Worm (Caenorhabditis elegans): ENCODE results near the gene D1086.12.

DNA sequence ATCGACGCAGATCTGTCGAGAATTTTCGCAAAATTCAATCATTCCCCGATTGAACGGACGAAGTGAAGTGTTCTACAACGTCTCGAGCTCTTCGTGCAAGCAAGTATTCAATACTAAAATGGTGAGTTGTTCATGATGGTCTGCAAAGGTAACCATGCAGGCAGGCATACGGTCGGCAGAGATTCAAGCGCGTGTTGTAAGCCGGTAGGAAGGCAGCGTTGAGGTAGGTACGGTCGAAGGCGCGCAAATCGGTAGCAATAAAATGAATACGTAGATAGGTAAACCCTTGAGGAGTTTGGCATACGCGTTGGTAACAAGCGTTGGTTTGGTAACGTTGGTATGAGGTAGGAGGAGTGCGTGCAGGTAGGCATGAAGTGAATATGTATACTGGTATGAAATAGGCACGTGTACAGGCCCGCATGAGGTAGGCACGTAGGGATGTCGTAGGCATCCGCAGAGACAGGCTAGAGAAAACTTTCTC, 33.1 kb upstream of the D1086.12 start, which contains the start of gene D1086.17:
- TF ChIP-seq him-1 (tag; optimal IDR thresholded peaks at IDR 0.05) = no peak
- no peak for TF ChIP-seq dao-5 (tag; optimal IDR thresholded peaks at IDR 0.05)
